Fruit fly (Drosophila melanogaster): Measurements from ENCODE around the gene CG14860.

DNA sequence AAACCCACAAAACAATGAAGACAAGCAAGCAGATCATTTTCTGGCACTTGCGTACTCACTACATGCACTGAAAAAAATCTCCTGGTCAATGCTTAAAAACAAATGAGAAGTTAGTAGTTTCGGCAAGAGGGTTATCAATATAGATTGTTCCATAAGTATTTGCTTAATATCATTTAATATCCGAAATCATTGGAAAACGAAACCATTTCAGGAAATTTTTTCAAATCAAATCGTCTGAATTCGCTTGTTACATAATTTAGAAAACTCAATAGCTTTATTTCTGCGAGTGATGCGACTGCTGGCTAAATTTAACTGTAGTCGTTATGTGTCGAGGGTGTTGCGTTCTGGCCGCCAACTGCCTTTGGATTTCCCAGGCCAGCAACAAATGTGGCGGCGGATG lies 16.4 kb upstream of the CG14860 start:
- TF ChIP-seq lmd (GFP tag; IDR thresholded peaks at IDR 0.05) (no peak), exex (tag; optimal IDR thresholded peaks at IDR 0.05) (no peak), CG7963 (GFP tag; IDR thresholded peaks at IDR 0.05; ENCODE audit: partially characterized antibody) (no peak), Usf (GFP tag; optimal IDR thresholded peaks at IDR 0.05) (no peak), rib (GFP tag; IDR thresholded peaks at IDR 0.05) (no peak), slou (GFP tag; optimal IDR thresholded peaks at IDR 0.05) (no peak), CG11398 (GFP tag; optimal IDR thresholded peaks at IDR 0.05) (no peak), fd64A (GFP tag; optimal IDR thresholded peaks at IDR 0.05) (no peak), Tbp (GFP tag; optimal IDR thresholded peaks at IDR 0.05) (no peak), CG13287 (GFP tag; IDR thresholded peaks at IDR 0.05; ENCODE audit: partially characterized antibody) (no peak), tio (GFP tag; optimal IDR thresholded peaks at IDR 0.05) (no peak), CG13296 (GFP tag; optimal IDR thresholded peaks at IDR 0.05) (peak; percentile 19), CG4282 (GFP tag; optimal IDR thresholded peaks at IDR 0.05) (no peak), disco-r (GFP tag; optimal IDR thresholded peaks at IDR 0.05) (no peak)

Data from whole organism, embryonic.